Fruit fly (Drosophila melanogaster) whole organism, wandering third instar larva: ENCODE results near the gene YL-1.

Experiments used
- Abd-B ChIP-seq: fragments of >200 bp; optimal IDR thresholded peaks from 2 replicates; lab custom pipeline; 2017; ENCODE audit warnings: missing biosample characterization, missing genetic modification characterization
- CG9705 ChIP-seq: fragments of 200-800 bp; sonication (Bioruptor generic); optimal IDR thresholded peaks from 2 replicates; lab custom pipeline; 2018; ENCODE audit warnings: missing biosample characterization, mild to moderate bottlenecking, missing genetic modification characterization
- Dfd ChIP-seq: fragments of >200 bp; optimal IDR thresholded peaks from 2 replicates; lab custom pipeline; 2017; ENCODE audit warnings: missing biosample characterization, missing genetic modification characterization
- br ChIP-seq: fragments of 200-800 bp; sonication (Bioruptor generic); optimal IDR thresholded peaks from 2 replicates; lab custom pipeline; 2016; ENCODE audit warnings: missing biosample characterization, missing genetic modification characterization
- fru ChIP-seq: fragments of 200-800 bp; sonication (Bioruptor generic); optimal IDR thresholded peaks from 3 replicates; lab custom pipeline; 2016; ENCODE audit warnings: missing biosample characterization, mild to moderate bottlenecking, missing genetic modification characterization
- pan ChIP-seq: fragments of >200 bp; optimal IDR thresholded peaks from 2 replicates; lab custom pipeline; 2017
- psq ChIP-seq: fragments of 200-800 bp; sonication (Bioruptor generic); optimal IDR thresholded peaks from 3 replicates; lab custom pipeline; 2017; ENCODE audit warnings: missing biosample characterization, mild to moderate bottlenecking, missing genetic modification characterization, moderate library complexity

dm6 chr2L:10975193-10975592, 5.0 kb downstream of the YL-1 start, which contains the start of gene abo:
- TF ChIP-seq pan (lab: Kevin White, UChicago) (no peak), psq (GFP tag; lab: Kevin White, UChicago) (no peak), fru (no peak), br (GFP tag; lab: Kevin White, UChicago) (no peak), Dfd (GFP tag; lab: Kevin White, UChicago) (no peak), CG9705 (no peak), Abd-B (no peak)
